Worm (Caenorhabditis elegans): ENCODE results near the gene tbc-18.

ce11 chrX:8424286-8424685 is 45.9 kb downstream of the tbc-18 start:
- no peak for TF ChIP-seq nhr-237 (tag; optimal IDR thresholded peaks at IDR 0.05)
- no peak for TF ChIP-seq lsy-2 (tag; optimal IDR thresholded peaks at IDR 0.05)
- TF ChIP-seq elt-3 (tag; optimal IDR thresholded peaks at IDR 0.05) = no peak
- TF ChIP-seq nhr-12 (tag; optimal IDR thresholded peaks at IDR 0.05) = no peak
- TF ChIP-seq sem-2 (GFP tag; optimal IDR thresholded peaks at IDR 0.05) = no peak
- no peak for TF ChIP-seq pha-4 (tag; optimal IDR thresholded peaks at IDR 0.05)
- no peak for TF ChIP-seq unc-62 (GFP tag; optimal IDR thresholded peaks at IDR 0.05)
- no peak for TF ChIP-seq lin-13 (tag; optimal IDR thresholded peaks at IDR 0.05)
- TF ChIP-seq mab-5 (tag; optimal IDR thresholded peaks at IDR 0.05) = no peak
- no peak for TF ChIP-seq unc-39 (tag; optimal IDR thresholded peaks at IDR 0.05)
- no peak for TF ChIP-seq blmp-1 (tag; optimal IDR thresholded peaks at IDR 0.05)

Data from whole organism, mixed stage, embryonic.